Worm (Caenorhabditis elegans) whole organism, L4 larva: ENCODE measurements around the gene T16G1.18.

Experiments used
- D1046.2 ChIP-seq: fragments of 200-800 bp; sonication (Bioruptor generic); IDR thresholded peaks from 2 replicates; pipeline ENCODE4 v1.3.6; 2022; ENCODE audit warnings: missing genetic modification characterization, missing compliant biosample characterization
- F37D6.2 ChIP-seq: sonication (generic microtip); optimal IDR thresholded peaks from 2 replicates; lab custom pipeline; 2016; ENCODE audit warnings: mild to moderate bottlenecking, missing genetic modification characterization, missing compliant biosample characterization
- T20F7.1 ChIP-seq: fragments of 200-800 bp; sonication (Bioruptor generic); optimal IDR thresholded peaks from 2 replicates; lab custom pipeline; 2018; ENCODE audit warnings: mild to moderate bottlenecking, missing genetic modification characterization, missing compliant biosample characterization
- ZK337.2 ChIP-seq: fragments of 200-800 bp; sonication (Bioruptor generic); IDR thresholded peaks from 2 replicates; pipeline ENCODE4 v1.3.6; 2022; ENCODE audit warnings: missing genetic modification reagents, missing genetic modification characterization, missing compliant biosample characterization
- ZK546.5 ChIP-seq, 2 experiments: sonication (generic microtip); optimal IDR thresholded peaks; 2 replicates each; lab custom pipeline; 2017; ENCODE audit warnings: missing biosample characterization in 2 of 2, missing genetic modification characterization in 2 of 2
- aha-1 ChIP-seq: fragments of 150-350 bp; peaks from one replicate; lab custom pipeline; 2014; ENCODE audit warnings: missing biosample characterization, missing genetic modification characterization
- arid-1 ChIP-seq: fragments of 200-800 bp; sonication (Bioruptor generic); conservative IDR thresholded peaks from 2 replicates; pipeline ENCODE4 v1.3.6; 2022; ENCODE audit warnings: missing genetic modification reagents, missing genetic modification characterization, missing compliant biosample characterization
- attf-4 ChIP-seq: sonication (generic microtip); optimal IDR thresholded peaks from 3 replicates; lab custom pipeline; 2017; ENCODE audit warnings: missing biosample characterization, missing genetic modification characterization
- ceh-28 ChIP-seq: fragments of 150-350 bp; optimal IDR thresholded peaks from 2 replicates; lab custom pipeline; 2014; ENCODE audit warnings: missing biosample characterization, missing genetic modification reagents, missing genetic modification characterization
- ceh-44 ChIP-seq: fragments of 200-800 bp; sonication (Bioruptor generic); IDR thresholded peaks from 2 replicates; pipeline ENCODE4 v1.3.6; 2022; ENCODE audit warnings: missing genetic modification reagents, missing genetic modification characterization, missing compliant biosample characterization
- ceh-62 ChIP-seq: sonication (generic microtip); optimal IDR thresholded peaks from 2 replicates; lab custom pipeline; 2017; ENCODE audit warnings: missing biosample characterization, missing genetic modification characterization
- ces-1 ChIP-seq: fragments of 150-350 bp; sonication (generic microtip); optimal IDR thresholded peaks from 4 replicates; lab custom pipeline; 2014; ENCODE audit warnings: missing biosample characterization, missing genetic modification reagents, missing genetic modification characterization
- cey-2 ChIP-seq: sonication (generic microtip); optimal IDR thresholded peaks from 3 replicates; lab custom pipeline; 2017; ENCODE audit warnings: missing genetic modification characterization, mild to moderate bottlenecking, missing compliant biosample characterization, antibody characterized with exemption, borderline replicate concordance; ENCODE audit not compliant: insufficient read depth
- daf-19 ChIP-seq: fragments of 200-800 bp; sonication (Bioruptor generic); conservative IDR thresholded peaks from 2 replicates; pipeline ENCODE4 v1.3.6; 2022; ENCODE audit warnings: missing genetic modification characterization, missing compliant biosample characterization
- dmd-6 ChIP-seq: fragments of 200-800 bp; sonication (Bioruptor generic); IDR thresholded peaks from 2 replicates; pipeline ENCODE4 v1.3.6; 2022; ENCODE audit warnings: missing genetic modification reagents, missing genetic modification characterization, missing compliant biosample characterization
- dve-1 ChIP-seq: sonication (generic microtip); optimal IDR thresholded peaks from 2 replicates; lab custom pipeline; 2017; ENCODE audit warnings: antibody characterized with exemption, mild to moderate bottlenecking, missing genetic modification characterization, missing compliant biosample characterization; ENCODE audit not compliant: insufficient read depth
- egl-43 ChIP-seq: fragments of 200-800 bp; sonication (Bioruptor generic); IDR thresholded peaks from 2 replicates; pipeline ENCODE4 v1.3.6; 2022; ENCODE audit warnings: missing genetic modification reagents, missing genetic modification characterization, missing compliant biosample characterization
- hlh-30 ChIP-seq: sonication (generic microtip); optimal IDR thresholded peaks from 2 replicates; lab custom pipeline; 2017; ENCODE audit warnings: antibody characterized with exemption, mild to moderate bottlenecking, missing genetic modification characterization, missing compliant biosample characterization; ENCODE audit not compliant: insufficient read depth
- jun-1 ChIP-seq: fragments of 150-350 bp; optimal IDR thresholded peaks from 2 replicates; lab custom pipeline; 2014; ENCODE audit warnings: missing biosample characterization, missing genetic modification reagents, missing genetic modification characterization
- lim-7 ChIP-seq: fragments of 200-800 bp; sonication (Bioruptor generic); IDR thresholded peaks from 2 replicates; pipeline ENCODE4 v1.3.6; 2022; ENCODE audit warnings: missing genetic modification characterization, missing compliant biosample characterization
- lin-1 ChIP-seq: fragments of 200-800 bp; sonication (Bioruptor generic); IDR thresholded peaks from 2 replicates; pipeline ENCODE4 v1.3.6; 2022; ENCODE audit warnings: missing genetic modification reagents, missing genetic modification characterization, missing compliant biosample characterization
- lin-29 ChIP-seq: fragments of 200-800 bp; sonication (Bioruptor generic); IDR thresholded peaks from 2 replicates; pipeline ENCODE4 v1.3.6; 2022; ENCODE audit warnings: missing genetic modification reagents, missing genetic modification characterization, missing compliant biosample characterization
- lsy-2 ChIP-seq, 2 experiments: fragments of 150-350 bp in 1 of 2; sonication (generic microtip) in 1 of 2; optimal IDR thresholded peaks; 2 replicates each; lab custom pipeline; 2014 to 2017; ENCODE audit warnings: missing biosample characterization in 2 of 2, missing genetic modification characterization in 2 of 2
- madf-5 ChIP-seq, 2 experiments: fragments of 200-800 bp; sonication (Bioruptor generic); IDR thresholded peaks; 2 replicates each; pipeline ENCODE4 v1.3.6; 2022; ENCODE audit warnings: missing compliant biosample characterization in 2 of 2, missing genetic modification characterization in 2 of 2
- mep-1 ChIP-seq: fragments of 150-350 bp; sonication (generic microtip); optimal IDR thresholded peaks from 3 replicates; lab custom pipeline; 2014; ENCODE audit warnings: missing biosample characterization, missing genetic modification characterization
- mes-2 ChIP-seq: sonication (generic microtip); optimal IDR thresholded peaks from 2 replicates; lab custom pipeline; 2016; ENCODE audit warnings: missing genotype, mild to moderate bottlenecking, missing genetic modification characterization, missing compliant biosample characterization; ENCODE audit not compliant: poor library complexity, severe bottlenecking
- mxl-2 ChIP-seq: fragments of 200-800 bp; sonication (Bioruptor generic); conservative IDR thresholded peaks from 2 replicates; pipeline ENCODE4 v1.3.6; 2022; ENCODE audit warnings: missing genetic modification reagents, missing genetic modification characterization, missing compliant biosample characterization
- nhr-11 ChIP-seq: fragments of 150-350 bp; optimal IDR thresholded peaks from 2 replicates; lab custom pipeline; 2014; ENCODE audit warnings: missing biosample characterization, missing genetic modification characterization
- nhr-28 ChIP-seq: fragments of 150-350 bp; optimal IDR thresholded peaks from 2 replicates; lab custom pipeline; 2014; ENCODE audit warnings: missing biosample characterization, missing genetic modification characterization
- nhr-41 ChIP-seq: fragments of 200-800 bp; sonication (Bioruptor generic); IDR thresholded peaks from 2 replicates; pipeline ENCODE4 v1.3.6; 2022; ENCODE audit warnings: missing genetic modification reagents, missing genetic modification characterization, missing compliant biosample characterization
- nhr-48 ChIP-seq: sonication (generic microtip); optimal IDR thresholded peaks from 2 replicates; lab custom pipeline; 2016; ENCODE audit warnings: mild to moderate bottlenecking, missing genetic modification characterization, missing compliant biosample characterization
- nhr-76 ChIP-seq: fragments of 150-350 bp; optimal IDR thresholded peaks from 2 replicates; lab custom pipeline; 2014; ENCODE audit warnings: missing biosample characterization, missing genetic modification characterization
- nhr-77 ChIP-seq: fragments of 150-350 bp; optimal IDR thresholded peaks from 2 replicates; lab custom pipeline; 2014; ENCODE audit warnings: missing biosample characterization, missing genetic modification characterization
- php-3 ChIP-seq: fragments of 200-800 bp; sonication (Bioruptor generic); IDR thresholded peaks from 2 replicates; pipeline ENCODE4 v1.3.6; 2022; ENCODE audit warnings: missing genetic modification reagents, missing genetic modification characterization, missing compliant biosample characterization
- saeg-2 ChIP-seq: fragments of 200-800 bp; sonication (Bioruptor generic); IDR thresholded peaks from 2 replicates; pipeline ENCODE4 v1.3.6; 2022; ENCODE audit warnings: missing genetic modification reagents, missing genetic modification characterization, missing compliant biosample characterization
- sdz-12 ChIP-seq: fragments of 200-800 bp; sonication (Bioruptor generic); optimal IDR thresholded peaks from 2 replicates; lab custom pipeline; 2018; ENCODE audit warnings: mild to moderate bottlenecking, missing genetic modification characterization, missing compliant biosample characterization
- snpc-1.2 ChIP-seq: fragments of 200-800 bp; sonication (Bioruptor generic); IDR thresholded peaks from 2 replicates; pipeline ENCODE4 v1.3.6; 2022; ENCODE audit warnings: missing genetic modification reagents, missing genetic modification characterization, missing compliant biosample characterization
- spr-3 ChIP-seq: fragments of 200-800 bp; sonication (Bioruptor generic); optimal IDR thresholded peaks from 2 replicates; lab custom pipeline; 2018; ENCODE audit warnings: mild to moderate bottlenecking, missing genetic modification characterization, missing compliant biosample characterization
- tra-1 ChIP-seq: fragments of 200-800 bp; sonication (Bioruptor generic); IDR thresholded peaks from 2 replicates; pipeline ENCODE4 v1.3.6; 2022; ENCODE audit warnings: missing genetic modification reagents, missing genetic modification characterization, missing compliant biosample characterization
- unc-39 ChIP-seq: sonication (generic microtip); optimal IDR thresholded peaks from 2 replicates; lab custom pipeline; 2017; ENCODE audit warnings: missing biosample characterization, missing genetic modification characterization
- unc-62 ChIP-seq, 3 experiments: fragments of 150-350 bp in 1 of 3; sonication (generic microtip); optimal IDR thresholded peaks in 2 of 3; peaks in 1 of 3; 1 replicate in 1 of 3; 2 replicates in 2 of 3; lab custom pipeline; 2014 to 2017; ENCODE audit warnings: missing biosample characterization in 3 of 3, missing genetic modification characterization in 3 of 3, missing genetic modification reagents in 3 of 3, missing genotype in 1 of 3
- vab-7 ChIP-seq: fragments of 200-800 bp; sonication (Bioruptor generic); IDR thresholded peaks from 2 replicates; pipeline ENCODE4 v1.3.6; 2022; ENCODE audit warnings: missing genetic modification reagents, missing genetic modification characterization, missing compliant biosample characterization
- zip-2 ChIP-seq: fragments of 150-350 bp; optimal IDR thresholded peaks from 2 replicates; lab custom pipeline; 2014; ENCODE audit warnings: missing biosample characterization, missing genetic modification characterization

T16G1.18 gene

ce11 chrV:12934976-12935375 lies 16.1 kb upstream of the T16G1.18 start, which contains the start of gene T16G1.7 (continued):
- no peak for TF ChIP-seq unc-39
- no peak for TF ChIP-seq spr-3 (GFP tag; lab: Kevin White, UChicago)
- peak; percentile 15 for TF ChIP-seq hlh-30 (tag; lab: Kevin White, UChicago)
- TF ChIP-seq lin-29 (GFP tag; lab: Robert Waterston, UW), result no peak
- TF ChIP-seq tra-1 (GFP tag; lab: Robert Waterston, UW), result 0 out of 2 replicates have a peak, but pooled peaks have one; percentile 42
- TF ChIP-seq dmd-6 (GFP tag; lab: Robert Waterston, UW), result peak; percentile 96
- TF ChIP-seq nhr-76 (tag; lab: Kevin White, UChicago), result no peak
- no peak for TF ChIP-seq ZK337.2 (GFP tag; lab: Robert Waterston, UW)
- no peak for TF ChIP-seq nhr-48 (tag; lab: Kevin White, UChicago)
- TF ChIP-seq snpc-1.2 (GFP tag; lab: Robert Waterston, UW), result no peak
- peak; percentile 96 for TF ChIP-seq nhr-28 (tag; lab: Kevin White, UChicago)
- TF ChIP-seq daf-19, result no peak
- no peak for TF ChIP-seq mes-2 (tag; lab: Kevin White, UChicago)
- no peak for TF ChIP-seq egl-43 (GFP tag; lab: Robert Waterston, UW)
- TF ChIP-seq ceh-28 (tag; lab: Kevin White, UChicago), result no peak
- TF ChIP-seq zip-2 (tag; lab: Kevin White, UChicago), result no peak
- no peak for TF ChIP-seq mxl-2 (GFP tag; lab: Robert Waterston, UW)
- no peak for TF ChIP-seq ceh-44 (GFP tag; lab: Robert Waterston, UW)
- TF ChIP-seq dve-1, result peak; percentile 76
- TF ChIP-seq lim-7 (GFP tag; lab: Robert Waterston, UW), result no peak
- no peak for TF ChIP-seq madf-5 (GFP tag; IDR thresholded peaks at IDR 0.05; lab: Robert Waterston, UW)
- TF ChIP-seq F37D6.2 (tag; lab: Kevin White, UChicago), result no peak
- TF ChIP-seq ZK546.5 (tag; optimal IDR thresholded peaks at IDR 0.05; lab: Kevin White, UChicago), result no peak
- TF ChIP-seq lsy-2 (tag; optimal IDR thresholded peaks at IDR 0.05; lab: Kevin White, UChicago), result no peak
- no peak for TF ChIP-seq cey-2 (tag; lab: Kevin White, UChicago)
- TF ChIP-seq ceh-62, result no peak
- no peak for TF ChIP-seq sdz-12 (GFP tag; lab: Kevin White, UChicago)
- TF ChIP-seq nhr-77 (tag; lab: Kevin White, UChicago), result peak; percentile 68
- no peak for TF ChIP-seq D1046.2 (GFP tag; lab: Robert Waterston, UW)
- TF ChIP-seq vab-7 (GFP tag; lab: Robert Waterston, UW), result no peak
- TF ChIP-seq arid-1 (GFP tag; lab: Robert Waterston, UW), result no peak
- TF ChIP-seq saeg-2, result no peak
- TF ChIP-seq T20F7.1 (GFP tag; lab: Kevin White, UChicago), result peak; percentile 13
- TF ChIP-seq php-3 (GFP tag; lab: Robert Waterston, UW), result peak; percentile 68; the same call in 1 of the 2 replicates
- TF ChIP-seq unc-62 (GFP tag; optimal IDR thresholded peaks at IDR 0.05 in 1 of 2; lab: Kevin White, UChicago), result peak in 1 of 2 experiments; percentile 26
- no peak for TF ChIP-seq unc-62 (tag; optimal IDR thresholded peaks at IDR 0.05; lab: Kevin White, UChicago)
- no peak for TF ChIP-seq attf-4 (tag; lab: Kevin White, UChicago)
- no peak for TF ChIP-seq ces-1 (GFP tag; lab: Kevin White, UChicago)
- TF ChIP-seq aha-1, result peak; percentile 29
- TF ChIP-seq nhr-11 (tag; lab: Kevin White, UChicago), result no peak
- TF ChIP-seq jun-1 (tag; lab: Kevin White, UChicago), result no peak
- TF ChIP-seq nhr-41 (GFP tag; lab: Robert Waterston, UW), result peak; percentile 54; the same call in 1 of the 2 replicates
- TF ChIP-seq lin-1 (GFP tag; lab: Robert Waterston, UW), result peak; percentile 72; the same call in 1 of the 2 replicates
- TF ChIP-seq mep-1 (tag; lab: Kevin White, UChicago), result no peak
- TF ChIP-seq, all 104 proteins: peak for 18
